Fruit fly (Drosophila melanogaster): ENCODE results near the gene hd.

Gene hd

DNA sequence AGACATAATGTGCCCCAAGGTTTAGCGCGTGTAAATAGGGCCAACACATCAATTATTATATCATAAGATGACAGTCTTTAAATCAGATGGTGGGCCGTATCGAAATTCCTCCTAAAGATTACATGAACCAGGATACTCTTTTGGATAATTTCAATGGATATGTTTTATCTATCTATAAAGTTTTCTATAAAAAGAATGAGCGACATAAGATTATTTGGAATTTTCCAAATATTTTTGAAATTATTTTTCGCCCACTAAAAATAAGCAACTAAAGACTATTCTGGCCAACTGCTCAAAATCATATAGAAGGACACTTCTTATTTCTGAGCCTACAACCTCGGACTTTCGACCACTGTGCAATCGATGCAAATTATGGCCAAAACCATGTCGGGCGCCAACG is 44.4 kb downstream of the hd start:
- TF ChIP-seq Hr96 (GFP tag; optimal IDR thresholded peaks at IDR 0.05) (no peak), Clk (GFP tag; optimal IDR thresholded peaks at IDR 0.05) (no peak), CG7045 (GFP tag; optimal IDR thresholded peaks at IDR 0.05) (no peak), CG14711 (tag; optimal IDR thresholded peaks at IDR 0.05) (no peak), bab1 (GFP tag; optimal IDR thresholded peaks at IDR 0.05) (no peak), kay (GFP tag; ENCODE audit: borderline replicate concordance) (no peak), tj (GFP tag; optimal IDR thresholded peaks at IDR 0.05) (no peak), CG1620 (GFP tag; optimal IDR thresholded peaks at IDR 0.05) (no peak), cnc (optimal IDR thresholded peaks at IDR 0.05) (no peak), toe (GFP tag; optimal IDR thresholded peaks at IDR 0.05) (no peak), Mnt (GFP tag; optimal IDR thresholded peaks at IDR 0.05) (no peak), Crg-1 (GFP tag; optimal IDR thresholded peaks at IDR 0.05) (no peak), CG33017 (tag; optimal IDR thresholded peaks at IDR 0.05) (no peak), CG12768 (GFP tag; optimal IDR thresholded peaks at IDR 0.05) (no peak), cic (GFP tag; optimal IDR thresholded peaks at IDR 0.05) (no peak), CG11617 (GFP tag; optimal IDR thresholded peaks at IDR 0.05) (no peak), pad (GFP tag; optimal IDR thresholded peaks at IDR 0.05) (no peak)

DNA sequence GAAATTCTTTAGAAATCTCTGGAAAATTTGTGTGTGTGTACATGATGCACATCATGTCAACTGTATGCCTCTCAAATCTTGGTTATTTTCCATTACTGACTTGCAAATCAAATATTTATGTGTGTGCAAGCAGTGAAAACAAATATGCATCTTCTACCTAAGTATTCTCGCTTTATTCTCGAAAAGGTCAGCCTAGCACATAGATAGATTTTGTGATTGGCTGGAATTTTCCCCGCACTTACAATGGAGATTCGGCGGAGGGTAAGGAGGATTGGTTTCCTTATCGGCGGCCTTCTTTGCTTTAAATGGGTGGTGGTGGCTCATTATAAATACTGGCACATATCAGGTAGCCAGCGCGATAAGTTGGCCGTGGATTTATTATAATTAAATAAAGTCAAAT is 46.9 kb downstream of the hd start:
- TF ChIP-seq CG12768 (GFP tag; optimal IDR thresholded peaks at IDR 0.05) (no peak), CG7101 (tag; optimal IDR thresholded peaks at IDR 0.05) (no peak), CG14711 (tag; optimal IDR thresholded peaks at IDR 0.05) (no peak), Crg-1 (GFP tag; optimal IDR thresholded peaks at IDR 0.05) (no peak), tj (GFP tag; optimal IDR thresholded peaks at IDR 0.05) (no peak), toe (GFP tag; optimal IDR thresholded peaks at IDR 0.05) (no peak), CG7045 (GFP tag; optimal IDR thresholded peaks at IDR 0.05) (no peak), pad (GFP tag; optimal IDR thresholded peaks at IDR 0.05) (no peak), cic (GFP tag; optimal IDR thresholded peaks at IDR 0.05) (no peak), CG1620 (GFP tag; optimal IDR thresholded peaks at IDR 0.05) (no peak), Hr96 (GFP tag; optimal IDR thresholded peaks at IDR 0.05) (no peak), CG33017 (tag; optimal IDR thresholded peaks at IDR 0.05) (no peak), ovo (GFP tag; optimal IDR thresholded peaks at IDR 0.05) (no peak), bab1 (GFP tag; optimal IDR thresholded peaks at IDR 0.05) (no peak), cnc (optimal IDR thresholded peaks at IDR 0.05) (no peak), kay (GFP tag; ENCODE audit: borderline replicate concordance) (no peak), Mnt (GFP tag; optimal IDR thresholded peaks at IDR 0.05) (no peak), Clk (GFP tag; optimal IDR thresholded peaks at IDR 0.05) (no peak), CG5204 (GFP tag; optimal IDR thresholded peaks at IDR 0.05) (no peak)

DNA sequence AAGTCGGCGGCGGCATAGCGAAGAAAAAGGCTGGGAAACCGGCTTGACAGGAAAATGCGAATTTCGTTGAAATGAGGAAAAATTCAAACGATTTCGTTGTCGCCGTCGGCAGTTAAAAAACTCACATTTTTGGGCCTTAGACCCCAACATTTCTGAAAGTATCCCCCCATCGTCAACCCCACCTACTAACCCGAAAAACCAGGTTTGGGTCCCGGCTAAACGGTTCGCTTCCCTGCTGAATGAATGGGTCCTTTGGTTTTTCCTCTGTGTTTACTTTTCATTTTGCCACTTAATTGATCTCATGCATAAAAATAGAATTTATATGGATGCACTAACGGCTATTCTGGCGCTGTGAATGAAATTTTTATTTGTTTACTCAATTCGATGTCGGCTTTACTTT is 48.6 kb downstream of the hd start:
- TF ChIP-seq CG5204 (GFP tag; optimal IDR thresholded peaks at IDR 0.05), result no peak
- TF ChIP-seq Clk (GFP tag; optimal IDR thresholded peaks at IDR 0.05), result no peak
- no peak for TF ChIP-seq CG11617 (GFP tag; optimal IDR thresholded peaks at IDR 0.05)
- TF ChIP-seq CG1620 (GFP tag; optimal IDR thresholded peaks at IDR 0.05), result no peak
- TF ChIP-seq tj (GFP tag; optimal IDR thresholded peaks at IDR 0.05), result no peak
- no peak for TF ChIP-seq Crg-1 (GFP tag; optimal IDR thresholded peaks at IDR 0.05)
- TF ChIP-seq Hr96 (GFP tag; optimal IDR thresholded peaks at IDR 0.05), result no peak
- TF ChIP-seq kay (GFP tag; ENCODE audit: borderline replicate concordance), result no peak
- TF ChIP-seq cic (GFP tag; optimal IDR thresholded peaks at IDR 0.05), result no peak
- TF ChIP-seq pad (GFP tag; optimal IDR thresholded peaks at IDR 0.05), result no peak
- TF ChIP-seq CG12768 (GFP tag; optimal IDR thresholded peaks at IDR 0.05), result no peak
- TF ChIP-seq ovo (GFP tag; optimal IDR thresholded peaks at IDR 0.05), result no peak
- no peak for TF ChIP-seq toe (GFP tag; optimal IDR thresholded peaks at IDR 0.05)
- no peak for TF ChIP-seq CG7101 (tag; optimal IDR thresholded peaks at IDR 0.05)
- TF ChIP-seq Mnt (GFP tag; optimal IDR thresholded peaks at IDR 0.05), result no peak
- TF ChIP-seq cnc (optimal IDR thresholded peaks at IDR 0.05), result no peak
- TF ChIP-seq CG14711 (tag; optimal IDR thresholded peaks at IDR 0.05), result no peak

DNA sequence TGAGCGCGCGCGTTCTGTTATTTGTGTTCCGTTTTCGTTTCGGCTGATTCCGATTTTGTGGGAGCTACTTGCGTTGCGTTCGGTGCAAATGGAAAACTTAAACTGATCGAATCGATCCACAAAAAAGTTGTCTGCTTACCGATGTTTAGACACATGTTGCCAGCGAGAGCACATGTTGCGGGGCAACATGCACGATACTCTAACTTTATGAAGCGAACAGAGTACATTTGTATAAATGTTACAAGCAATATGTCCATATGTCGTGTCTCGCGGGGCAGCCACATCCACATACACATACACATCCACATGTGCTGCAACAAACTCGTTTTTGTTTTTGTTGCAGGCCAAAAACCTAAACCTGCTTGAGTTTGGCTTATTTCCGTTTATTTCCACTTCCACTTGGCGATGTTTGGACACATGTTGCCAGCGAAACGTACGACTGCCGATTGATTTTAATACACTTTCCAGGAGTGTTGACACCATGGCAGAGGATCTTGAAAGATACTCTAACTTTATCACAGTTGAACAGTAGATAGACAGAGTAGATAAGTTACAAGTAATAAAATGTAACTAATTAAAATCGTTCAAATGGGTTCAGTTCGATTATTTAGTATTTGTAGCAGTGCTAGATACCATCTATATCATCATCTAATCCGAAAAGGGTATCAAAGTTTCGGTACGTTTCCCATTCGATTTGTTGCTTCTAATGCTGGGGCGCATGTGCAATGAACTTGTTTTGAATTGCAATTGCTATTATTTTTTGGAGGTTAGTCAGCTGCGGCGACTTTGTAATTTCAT is 50.8 kb downstream of the hd start:
- TF ChIP-seq cnc (optimal IDR thresholded peaks at IDR 0.05), result no peak
- peak; percentile 15 for TF ChIP-seq tj (GFP tag; optimal IDR thresholded peaks at IDR 0.05)
- TF ChIP-seq Mnt (GFP tag; optimal IDR thresholded peaks at IDR 0.05), result peak; percentile 15
- TF ChIP-seq bab1 (GFP tag; optimal IDR thresholded peaks at IDR 0.05), result peak; percentile 21
- TF ChIP-seq CG14711 (tag; optimal IDR thresholded peaks at IDR 0.05), result no peak

Measured in whole organism, adult.